Worm (Caenorhabditis elegans) whole organism, L3 larva: ENCODE data around the gene C08E8.3.

Experiments
- ZK546.5 ChIP-seq: sonication (generic microtip); optimal IDR thresholded peaks from 2 replicates; lab custom pipeline; 2017; ENCODE audit warnings: missing biosample characterization, missing genetic modification characterization
- ama-1 ChIP-seq: fragments of 150-350 bp; optimal IDR thresholded peaks from 2 replicates; lab custom pipeline; 2018
- ceh-16 ChIP-seq: sonication (generic microtip); optimal IDR thresholded peaks from 2 replicates; lab custom pipeline; 2017; ENCODE audit warnings: missing biosample characterization, missing genetic modification characterization
- ceh-28 ChIP-seq: fragments of 150-350 bp; optimal IDR thresholded peaks from 2 replicates; lab custom pipeline; 2014; ENCODE audit warnings: missing biosample characterization, missing genetic modification reagents, missing genetic modification characterization
- ceh-82 ChIP-seq: fragments of 150-350 bp; optimal IDR thresholded peaks from 2 replicates; lab custom pipeline; 2014; ENCODE audit warnings: missing biosample characterization, missing genetic modification characterization
- ceh-9 ChIP-seq: sonication (generic microtip); optimal IDR thresholded peaks from 2 replicates; lab custom pipeline; 2018; ENCODE audit warnings: missing biosample characterization, missing genetic modification characterization
- egl-27 ChIP-seq: sonication (generic microtip); optimal IDR thresholded peaks from 4 replicates; lab custom pipeline; 2017; ENCODE audit warnings: missing biosample characterization, missing genetic modification reagents, missing genetic modification characterization
- egl-5 ChIP-seq: fragments of 150-350 bp; optimal IDR thresholded peaks from 2 replicates; lab custom pipeline; 2017; ENCODE audit warnings: missing biosample characterization, missing genetic modification reagents, missing genetic modification characterization, inconsistent platforms
- elt-2 ChIP-seq: sonication (generic microtip); optimal IDR thresholded peaks from 2 replicates; lab custom pipeline; 2016; ENCODE audit warnings: missing genetic modification reagents, mild to moderate bottlenecking, missing genetic modification characterization, missing compliant biosample characterization
- elt-3 ChIP-seq, 3 experiments: fragments of 150-350 bp in 1 of 3; sonication (generic microtip) in 2 of 3; optimal IDR thresholded peaks; 2 replicates in 2 of 3; 4 replicates in 1 of 3; lab custom pipeline; 2014 to 2017; ENCODE audit warnings: missing biosample characterization in 3 of 3, missing genetic modification characterization in 3 of 3
- eor-1 ChIP-seq, 2 experiments: fragments of 150-350 bp; optimal IDR thresholded peaks; 2 replicates each; lab custom pipeline; 2014 to 2018; ENCODE audit warnings: missing biosample characterization in 2 of 2, missing genetic modification characterization in 2 of 2
- fkh-10 ChIP-seq: sonication (generic microtip); optimal IDR thresholded peaks from 2 replicates; lab custom pipeline; 2017; ENCODE audit warnings: missing biosample characterization, missing genetic modification reagents, missing genetic modification characterization
- fkh-2 ChIP-seq: fragments of 150-350 bp; optimal IDR thresholded peaks from 2 replicates; lab custom pipeline; 2014; ENCODE audit warnings: missing biosample characterization, missing genetic modification reagents, missing genetic modification characterization
- fos-1 ChIP-seq: fragments of 150-350 bp; optimal IDR thresholded peaks from 2 replicates; lab custom pipeline; 2014; ENCODE audit warnings: missing biosample characterization, missing genetic modification characterization
- hmg-11 ChIP-seq: sonication (generic microtip); optimal IDR thresholded peaks from 2 replicates; lab custom pipeline; 2016; ENCODE audit warnings: missing genetic modification characterization, missing compliant biosample characterization
- jun-1 ChIP-seq: fragments of 150-350 bp; optimal IDR thresholded peaks from 2 replicates; lab custom pipeline; 2014; ENCODE audit warnings: missing biosample characterization, missing genetic modification reagents, missing genetic modification characterization
- lin-15B ChIP-seq: fragments of 150-350 bp; optimal IDR thresholded peaks from 2 replicates; lab custom pipeline; 2014; ENCODE audit warnings: missing biosample characterization, missing genetic modification characterization
- lsy-12 ChIP-seq: sonication (generic microtip); optimal IDR thresholded peaks from 2 replicates; lab custom pipeline; 2016; ENCODE audit warnings: mild to moderate bottlenecking, missing genetic modification characterization, missing compliant biosample characterization
- mml-1 ChIP-seq: fragments of 150-350 bp; sonication (generic microtip); optimal IDR thresholded peaks from 3 replicates; lab custom pipeline; 2014; ENCODE audit warnings: missing biosample characterization, missing genetic modification characterization
- nfya-1 ChIP-seq: sonication (generic microtip); optimal IDR thresholded peaks from 2 replicates; lab custom pipeline; 2017; ENCODE audit warnings: missing genetic modification characterization, mild to moderate bottlenecking, missing compliant biosample characterization, antibody characterized with exemption, moderate library complexity; ENCODE audit not compliant: insufficient read depth
- nhr-11 ChIP-seq: fragments of 150-350 bp; optimal IDR thresholded peaks from 2 replicates; lab custom pipeline; 2014; ENCODE audit warnings: missing biosample characterization, missing genetic modification characterization
- nhr-12 ChIP-seq: fragments of 150-350 bp; optimal IDR thresholded peaks from 2 replicates; lab custom pipeline; 2014; ENCODE audit warnings: missing biosample characterization, missing genetic modification characterization
- nhr-23 ChIP-seq: fragments of 150-350 bp; optimal IDR thresholded peaks from 2 replicates; lab custom pipeline; 2014; ENCODE audit warnings: missing biosample characterization, missing genetic modification reagents, missing genetic modification characterization
- nhr-237 ChIP-seq: fragments of 150-350 bp; optimal IDR thresholded peaks from 2 replicates; lab custom pipeline; 2014; ENCODE audit warnings: missing biosample characterization, missing genetic modification characterization
- nhr-25 ChIP-seq: sonication (generic microtip); optimal IDR thresholded peaks from 2 replicates; lab custom pipeline; 2017; ENCODE audit warnings: missing biosample characterization, missing genetic modification characterization
- nhr-28 ChIP-seq: fragments of 150-350 bp; optimal IDR thresholded peaks from 2 replicates; lab custom pipeline; 2014; ENCODE audit warnings: missing biosample characterization, missing genetic modification characterization
- nhr-43 ChIP-seq: sonication (generic microtip); optimal IDR thresholded peaks from 2 replicates; lab custom pipeline; 2016; ENCODE audit warnings: mild to moderate bottlenecking, missing genetic modification characterization, missing compliant biosample characterization; ENCODE audit not compliant: poor library complexity, severe bottlenecking
- nhr-76 ChIP-seq: fragments of 150-350 bp; sonication (generic microtip); optimal IDR thresholded peaks from 5 replicates; lab custom pipeline; 2014; ENCODE audit warnings: missing biosample characterization, missing genetic modification characterization
- nhr-77 ChIP-seq: fragments of 150-350 bp; optimal IDR thresholded peaks from 2 replicates; lab custom pipeline; 2014; ENCODE audit warnings: missing biosample characterization, missing genetic modification characterization
- pha-4 ChIP-seq: fragments of 150-350 bp; optimal IDR thresholded peaks from 2 replicates; lab custom pipeline; 2014; ENCODE audit warnings: missing biosample characterization, missing genetic modification reagents, missing genetic modification characterization
- pqm-1 ChIP-seq: fragments of 150-350 bp; optimal IDR thresholded peaks from 2 replicates; lab custom pipeline; 2017; ENCODE audit warnings: missing biosample characterization, missing genetic modification characterization, inconsistent platforms
- sea-2 ChIP-seq: fragments of 150-350 bp; sonication (generic microtip); optimal IDR thresholded peaks from 4 replicates; lab custom pipeline; 2014; ENCODE audit warnings: missing biosample characterization, missing genetic modification reagents, missing genetic modification characterization
- skn-1 ChIP-seq: fragments of 150-350 bp; optimal IDR thresholded peaks from 2 replicates; lab custom pipeline; 2014; ENCODE audit warnings: missing biosample characterization, missing genetic modification characterization
- snpc-4 ChIP-seq: fragments of 150-350 bp; optimal IDR thresholded peaks from 2 replicates; lab custom pipeline; 2014; ENCODE audit warnings: missing biosample characterization, missing genetic modification characterization
- tbx-2 ChIP-seq: sonication (generic microtip); optimal IDR thresholded peaks from 2 replicates; lab custom pipeline; 2016; ENCODE audit warnings: mild to moderate bottlenecking, missing genetic modification characterization, missing compliant biosample characterization
- unc-39 ChIP-seq: sonication (generic microtip); optimal IDR thresholded peaks from 4 replicates; lab custom pipeline; 2017; ENCODE audit warnings: missing biosample characterization, missing genetic modification characterization
- zag-1 ChIP-seq: fragments of 150-350 bp; optimal IDR thresholded peaks from 2 replicates; lab custom pipeline; 2014; ENCODE audit warnings: missing biosample characterization, missing genetic modification characterization
- ztf-11 ChIP-seq: fragments of 150-350 bp; optimal IDR thresholded peaks from 2 replicates; lab custom pipeline; 2014; ENCODE audit warnings: missing biosample characterization, missing genetic modification characterization

C08E8.3 gene

ce11 chrV:18337643-18338042 is 12.3 kb upstream of the C08E8.3 start:
- TF ChIP-seq nhr-12 (tag; lab: Kevin White, UChicago) (no peak), ceh-28 (tag; lab: Kevin White, UChicago) (peak; percentile 57), elt-3 (tag; optimal IDR thresholded peaks at IDR 0.05; lab: Kevin White, UChicago) (no peak), fos-1 (no peak)

- TF ChIP-seq elt-2 (tag; lab: Kevin White, UChicago) = no peak
- no peak for TF ChIP-seq elt-3 (tag; optimal IDR thresholded peaks at IDR 0.05; lab: Kevin White, UChicago)
- no peak for TF ChIP-seq fkh-10 (GFP tag; lab: Kevin White, UChicago)
- TF ChIP-seq hmg-11 (tag; lab: Kevin White, UChicago) = no peak
- no peak for TF ChIP-seq nhr-237 (tag; lab: Kevin White, UChicago)
These were observed 10.1 kb upstream of the C08E8.3 start, which contains the start of gene C08E8.10 for ce11 chrV:18339807-18340206. Gene C08E8.10, minus strand, starts transcription at chrV:18339907.

DNA sequence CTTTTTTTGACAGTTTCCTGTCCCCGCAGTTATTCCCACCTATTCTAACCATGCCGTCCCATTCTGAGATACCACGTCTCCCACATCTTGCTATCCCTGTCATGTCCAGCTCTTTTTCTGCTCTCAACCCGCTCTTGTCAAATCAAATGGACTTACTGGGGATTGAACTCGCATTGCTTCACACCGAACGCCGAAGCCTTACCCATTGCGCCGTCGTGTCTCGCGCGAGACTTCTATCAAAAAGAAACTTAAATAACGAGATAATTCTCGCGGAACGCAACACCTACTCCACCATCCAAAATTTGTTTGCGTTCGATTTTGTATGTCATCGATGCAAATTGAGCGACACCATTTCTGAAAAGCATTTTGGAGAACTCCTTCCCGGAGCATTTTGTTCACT is 5.7 kb upstream of the C08E8.3 start:
- TF ChIP-seq nhr-43 (tag; lab: Kevin White, UChicago) (no peak), ztf-11 (tag; lab: Kevin White, UChicago) (no peak), sea-2 (no peak), ceh-16 (no peak), ama-1 (lab: Kevin White, UChicago) (no peak), nhr-77 (tag; lab: Kevin White, UChicago) (no peak), elt-3 (tag; optimal IDR thresholded peaks at IDR 0.05; lab: Kevin White, UChicago) (no peak), unc-39 (tag; lab: Kevin White, UChicago) (no peak), fkh-10 (GFP tag; lab: Kevin White, UChicago) (no peak), nfya-1 (tag; lab: Kevin White, UChicago) (no peak), nhr-25 (tag; lab: Kevin White, UChicago) (no peak), ceh-9 (no peak), nhr-237 (tag; lab: Kevin White, UChicago) (no peak), lsy-12 (tag; lab: Kevin White, UChicago) (no peak), fkh-2 (tag; lab: Kevin White, UChicago) (no peak), ZK546.5 (tag; lab: Kevin White, UChicago) (no peak), eor-1 (tag; optimal IDR thresholded peaks at IDR 0.05; lab: Kevin White, UChicago) (no peak)

- no peak for TF ChIP-seq snpc-4 (tag; lab: Kevin White, UChicago)
- TF ChIP-seq unc-39 (tag; lab: Kevin White, UChicago) = no peak
- TF ChIP-seq pha-4 (tag; lab: Kevin White, UChicago) = peak; percentile 55
- TF ChIP-seq lsy-12 (tag; lab: Kevin White, UChicago) = no peak
- no peak for TF ChIP-seq sea-2
- no peak for TF ChIP-seq egl-5
- TF ChIP-seq ztf-11 (tag; lab: Kevin White, UChicago) = no peak
- TF ChIP-seq ceh-82 (tag; lab: Kevin White, UChicago) = no peak
- no peak for TF ChIP-seq hmg-11 (tag; lab: Kevin White, UChicago)
- TF ChIP-seq elt-2 (tag; lab: Kevin White, UChicago) = peak; percentile 100
- TF ChIP-seq ceh-9 = no peak
- no peak for TF ChIP-seq tbx-2 (tag; lab: Kevin White, UChicago)
- TF ChIP-seq nhr-28 (tag; lab: Kevin White, UChicago) = no peak
- TF ChIP-seq eor-1 (tag; optimal IDR thresholded peaks at IDR 0.05; lab: Kevin White, UChicago) = no peak
- TF ChIP-seq ZK546.5 (tag; lab: Kevin White, UChicago) = no peak
- TF ChIP-seq nhr-23 = peak; percentile 57
- peak; percentile 34 for TF ChIP-seq skn-1
- TF ChIP-seq pqm-1 (tag; lab: Kevin White, UChicago) = peak; percentile 100
- TF ChIP-seq nhr-25 (tag; lab: Kevin White, UChicago) = no peak
- TF ChIP-seq fkh-10 (GFP tag; lab: Kevin White, UChicago) = no peak
- peak; percentile 68 to 96 (median 94) for TF ChIP-seq elt-3 (tag; optimal IDR thresholded peaks at IDR 0.05; lab: Kevin White, UChicago)
- no peak for TF ChIP-seq zag-1 (tag; lab: Kevin White, UChicago)
- no peak for TF ChIP-seq nhr-76 (tag; lab: Kevin White, UChicago)
- TF ChIP-seq nhr-43 (tag; lab: Kevin White, UChicago) = peak; percentile 75
- TF ChIP-seq jun-1 (tag; lab: Kevin White, UChicago) = peak; percentile 98
- peak; percentile 81 for TF ChIP-seq fos-1
- TF ChIP-seq lin-15B (tag; lab: Kevin White, UChicago) = no peak
- no peak for TF ChIP-seq nhr-11 (tag; lab: Kevin White, UChicago)
- peak; percentile 88 for TF ChIP-seq egl-27 (tag; lab: Kevin White, UChicago)
- no peak for TF ChIP-seq mml-1 (tag; lab: Kevin White, UChicago)
- TF ChIP-seq ceh-28 (tag; lab: Kevin White, UChicago) = peak; percentile 44
These were observed 3.8 kb upstream of the C08E8.3 start for ce11 chrV:18346080-18346479.
